Worm (Caenorhabditis elegans) whole organism, young adult: ENCODE data around the gene lin-49.
A peak's percentile ranks its signal among the peaks of the same experiment; 100 is the strongest.

Experiments used
- B0035.1 ChIP-seq: sonication (generic microtip); optimal IDR thresholded peaks from 2 replicates; lab custom pipeline; 2016; ENCODE audit warnings: missing genetic modification characterization, mild to moderate bottlenecking, missing compliant biosample characterization, missing genotype, missing genetic modification reagents
- B0261.1 ChIP-seq: sonication (generic microtip); optimal IDR thresholded peaks from 2 replicates; lab custom pipeline; 2016; ENCODE audit warnings: mild to moderate bottlenecking, missing genetic modification characterization, moderate library complexity, missing compliant biosample characterization
- B0336.3 ChIP-seq: fragments of 200-800 bp; sonication (Bioruptor generic); IDR thresholded peaks from 2 replicates; pipeline ENCODE4 v1.3.6; 2022; ENCODE audit warnings: missing genetic modification characterization, missing compliant biosample characterization
- F10E7.11 ChIP-seq: sonication (generic microtip); optimal IDR thresholded peaks from 2 replicates; lab custom pipeline; 2017; ENCODE audit warnings: mild to moderate bottlenecking, missing genetic modification characterization, moderate library complexity, missing compliant biosample characterization
- F37B4.10 ChIP-seq: fragments of 200-800 bp; sonication (Bioruptor generic); IDR thresholded peaks from 2 replicates; pipeline ENCODE4 v1.3.6; 2022; ENCODE audit warnings: missing genetic modification characterization, missing compliant biosample characterization
- K11D2.4 ChIP-seq: fragments of 200-800 bp; sonication (Bioruptor generic); IDR thresholded peaks from 2 replicates; pipeline ENCODE4 v1.3.6; 2022; ENCODE audit warnings: missing genetic modification reagents, missing genetic modification characterization, missing compliant biosample characterization
- K12H6.12 ChIP-seq: fragments of 200-800 bp; sonication (Bioruptor generic); optimal IDR thresholded peaks from 2 replicates; lab custom pipeline; 2018; ENCODE audit warnings: mild to moderate bottlenecking, missing genetic modification characterization, missing compliant biosample characterization
- T26A5.8 ChIP-seq: sonication (generic microtip); optimal IDR thresholded peaks from 2 replicates; lab custom pipeline; 2016; ENCODE audit warnings: missing genetic modification characterization, missing compliant biosample characterization
- Y67H2A.10 ChIP-seq: fragments of 200-800 bp; sonication (Bioruptor generic); conservative IDR thresholded peaks from 2 replicates; pipeline ENCODE4 v1.3.6; 2022; ENCODE audit warnings: missing genetic modification reagents, missing genetic modification characterization, missing compliant biosample characterization
- Y79H2A.3 ChIP-seq: fragments of 200-800 bp; sonication (Bioruptor generic); conservative IDR thresholded peaks from 2 replicates; pipeline ENCODE4 v1.3.6; 2022; ENCODE audit warnings: missing genetic modification reagents, missing genetic modification characterization, missing compliant biosample characterization
- Y95B8A.8 ChIP-seq: fragments of 200-800 bp; sonication (Bioruptor generic); IDR thresholded peaks from 2 replicates; pipeline ENCODE4 v1.3.6; 2022; ENCODE audit warnings: missing genetic modification reagents, missing genetic modification characterization, missing compliant biosample characterization
- atf-7 ChIP-seq: sonication (generic microtip); optimal IDR thresholded peaks from 2 replicates; lab custom pipeline; 2017; ENCODE audit warnings: mild to moderate bottlenecking, missing genetic modification characterization, missing compliant biosample characterization
- athp-1 ChIP-seq: sonication (generic microtip); optimal IDR thresholded peaks from 2 replicates; lab custom pipeline; 2017; ENCODE audit warnings: mild to moderate bottlenecking, missing genetic modification characterization, missing compliant biosample characterization
- attf-5 ChIP-seq: fragments of 200-800 bp; sonication (Bioruptor generic); optimal IDR thresholded peaks from 2 replicates; lab custom pipeline; 2018; ENCODE audit warnings: mild to moderate bottlenecking, missing genetic modification characterization, missing compliant biosample characterization
- cebp-2 ChIP-seq: fragments of 200-800 bp; sonication (Bioruptor generic); IDR thresholded peaks from 2 replicates; pipeline ENCODE4 v1.3.6; 2022; ENCODE audit warnings: missing genetic modification characterization, missing compliant biosample characterization
- ceh-40 ChIP-seq: fragments of 200-800 bp; sonication (Bioruptor generic); IDR thresholded peaks from 2 replicates; pipeline ENCODE4 v1.3.6; 2022; ENCODE audit warnings: missing genetic modification characterization, missing compliant biosample characterization
- ceh-58 ChIP-seq: fragments of 200-800 bp; sonication (Bioruptor generic); IDR thresholded peaks from 2 replicates; pipeline ENCODE4 v1.3.6; 2022; ENCODE audit warnings: missing genetic modification characterization, missing compliant biosample characterization
- ceh-79 ChIP-seq: sonication (generic microtip); optimal IDR thresholded peaks from 2 replicates; lab custom pipeline; 2017; ENCODE audit warnings: mild to moderate bottlenecking, missing genetic modification characterization, missing compliant biosample characterization
- ceh-91 ChIP-seq: fragments of 200-800 bp; sonication (Bioruptor generic); IDR thresholded peaks from 2 replicates; pipeline ENCODE4 v1.3.6; 2022; ENCODE audit warnings: missing genetic modification reagents, missing genetic modification characterization, missing compliant biosample characterization
- egl-44 ChIP-seq: fragments of 200-800 bp; sonication (Bioruptor generic); IDR thresholded peaks from 2 replicates; pipeline ENCODE4 v1.3.6; 2022; ENCODE audit warnings: missing genetic modification reagents, missing genetic modification characterization, missing compliant biosample characterization
- hlh-12 ChIP-seq: sonication (generic microtip); optimal IDR thresholded peaks from 2 replicates; lab custom pipeline; 2016; ENCODE audit warnings: missing genetic modification characterization, missing compliant biosample characterization
- hlh-26 ChIP-seq: fragments of 200-800 bp; sonication (Bioruptor generic); conservative IDR thresholded peaks from 2 replicates; pipeline ENCODE4 v1.3.6; 2022; ENCODE audit warnings: missing genetic modification reagents, missing genetic modification characterization, missing compliant biosample characterization
- hrde-1 ChIP-seq: sonication (generic microtip); optimal IDR thresholded peaks from 2 replicates; lab custom pipeline; 2016; ENCODE audit warnings: missing genetic modification characterization, mild to moderate bottlenecking, missing compliant biosample characterization, moderate library complexity, missing genotype, missing genetic modification reagents, borderline replicate concordance
- hsf-1 ChIP-seq: fragments of 200-800 bp; sonication (Bioruptor generic); IDR thresholded peaks from 2 replicates; pipeline ENCODE4 v1.3.6; 2022; ENCODE audit warnings: missing genetic modification reagents, missing genetic modification characterization, missing compliant biosample characterization
- lag-1 ChIP-seq: fragments of 200-800 bp; sonication (Bioruptor generic); IDR thresholded peaks from 2 replicates; pipeline ENCODE4 v1.3.6; 2022; ENCODE audit warnings: missing genetic modification reagents, missing genetic modification characterization, missing compliant biosample characterization
- lin-40 ChIP-seq: sonication (generic microtip); optimal IDR thresholded peaks from 2 replicates; lab custom pipeline; 2016; ENCODE audit warnings: missing genetic modification characterization, mild to moderate bottlenecking, missing compliant biosample characterization, missing genotype, missing genetic modification reagents
- lin-54 ChIP-seq: fragments of 200-800 bp; sonication (Bioruptor generic); optimal IDR thresholded peaks from 2 replicates; lab custom pipeline; 2018; ENCODE audit warnings: mild to moderate bottlenecking, missing genetic modification characterization, missing compliant biosample characterization
- lir-1 ChIP-seq: fragments of 200-800 bp; sonication (Bioruptor generic); conservative IDR thresholded peaks from 2 replicates; pipeline ENCODE4 v1.3.6; 2022; ENCODE audit warnings: missing genetic modification reagents, missing genetic modification characterization, missing compliant biosample characterization
- madf-3 ChIP-seq: fragments of 200-800 bp; sonication (Bioruptor generic); IDR thresholded peaks from 2 replicates; pipeline ENCODE4 v1.3.6; 2022; ENCODE audit warnings: missing genetic modification reagents, missing genetic modification characterization, missing compliant biosample characterization
- mcd-1 ChIP-seq: fragments of 200-800 bp; sonication (Bioruptor generic); IDR thresholded peaks from 2 replicates; pipeline ENCODE4 v1.3.6; 2022; ENCODE audit warnings: missing genetic modification reagents, missing genetic modification characterization, missing compliant biosample characterization
- mes-4 ChIP-seq: sonication (generic microtip); optimal IDR thresholded peaks from 2 replicates; lab custom pipeline; 2016; ENCODE audit warnings: missing genotype, missing genetic modification characterization, missing compliant biosample characterization
- nfya-2 ChIP-seq: fragments of 200-800 bp; sonication (Bioruptor generic); IDR thresholded peaks from 2 replicates; pipeline ENCODE4 v1.3.6; 2022; ENCODE audit warnings: missing genetic modification reagents, missing genetic modification characterization, missing compliant biosample characterization
- nhr-27 ChIP-seq: fragments of 200-800 bp; sonication (Bioruptor generic); optimal IDR thresholded peaks from 2 replicates; lab custom pipeline; 2018; ENCODE audit warnings: mild to moderate bottlenecking, missing genetic modification characterization, moderate library complexity, missing compliant biosample characterization
- pbrm-1 ChIP-seq: fragments of 200-800 bp; sonication (Bioruptor generic); IDR thresholded peaks from 2 replicates; pipeline ENCODE4 v1.3.6; 2022; ENCODE audit warnings: missing genetic modification reagents, missing genetic modification characterization, missing compliant biosample characterization
- rec-8 ChIP-seq, 2 experiments: sonication (generic microtip); optimal IDR thresholded peaks; 2 replicates each; lab custom pipeline; 2016; ENCODE audit warnings: mild to moderate bottlenecking in 2 of 2, missing genetic modification characterization in 2 of 2, missing genetic modification reagents in 2 of 2, missing genotype in 2 of 2, missing biosample characterization in 1 of 2, missing compliant biosample characterization in 1 of 2, moderate library complexity in 1 of 2
- sptf-2 ChIP-seq: fragments of 200-800 bp; sonication (Bioruptor generic); optimal IDR thresholded peaks from 2 replicates; lab custom pipeline; 2018; ENCODE audit warnings: mild to moderate bottlenecking, missing genetic modification characterization, missing compliant biosample characterization
- xnd-1 ChIP-seq: sonication (generic microtip); optimal IDR thresholded peaks from 2 replicates; lab custom pipeline; 2016; ENCODE audit warnings: missing genotype, missing genetic modification reagents, missing genetic modification characterization, missing compliant biosample characterization
- ztf-26 ChIP-seq: sonication (generic microtip); optimal IDR thresholded peaks from 2 replicates; lab custom pipeline; 2017; ENCODE audit warnings: missing genetic modification characterization, missing compliant biosample characterization

The lin-49 gene

ce11 chrIV:8587057-8587456 is 33.4 kb upstream of the lin-49 start (continued):
- no peak for TF ChIP-seq ceh-79 (tag; lab: Kevin White, UChicago)
- TF ChIP-seq hlh-12 (tag; lab: Kevin White, UChicago): no peak
- TF ChIP-seq egl-44 (GFP tag; lab: Robert Waterston, UW): no peak
- TF ChIP-seq B0261.1: no peak
- no peak for TF ChIP-seq ztf-26
- TF ChIP-seq attf-5 (GFP tag; lab: Kevin White, UChicago): peak; percentile 8
- TF ChIP-seq, all 124 proteins: peak for 11

- TF ChIP-seq Y79H2A.3 (GFP tag; lab: Robert Waterston, UW) (no peak), Y95B8A.8 (GFP tag; lab: Robert Waterston, UW) (no peak), mes-4 (tag; lab: Kevin White, UChicago) (no peak), K11D2.4 (no peak), F37B4.10 (GFP tag; lab: Robert Waterston, UW) (no peak), sptf-2 (no peak), T26A5.8 (no peak), lin-54 (GFP tag; lab: Kevin White, UChicago) (no peak), ceh-91 (no peak), ceh-40 (GFP tag; lab: Robert Waterston, UW) (no peak), atf-7 (tag; lab: Kevin White, UChicago) (no peak), B0336.3 (no peak), lag-1 (GFP tag; lab: Robert Waterston, UW) (no peak), ceh-79 (tag; lab: Kevin White, UChicago) (no peak), lin-40 (no peak)
Observed at ce11 chrIV:8587605-8588004, 32.9 kb upstream of the lin-49 start.

ce11 chrIV:8595317-8595716 is 25.2 kb upstream of the lin-49 start, which contains the start of gene Y59H11AR.3:
Gene Y59H11AR.3, minus strand, starts transcription at chrIV:8595417.
- TF ChIP-seq F37B4.10 (GFP tag; lab: Robert Waterston, UW) (no peak), rec-8 (tag; optimal IDR thresholded peaks at IDR 0.05; lab: Kevin White, UChicago) (no peak), Y67H2A.10 (GFP tag; lab: Robert Waterston, UW) (no peak), mcd-1 (GFP tag; lab: Robert Waterston, UW) (no peak), K12H6.12 (tag; lab: Kevin White, UChicago) (no peak), madf-3 (GFP tag; lab: Robert Waterston, UW) (no peak), F10E7.11 (no peak), ceh-58 (GFP tag; lab: Robert Waterston, UW) (no peak), hlh-12 (tag; lab: Kevin White, UChicago) (no peak), nfya-2 (no peak), pbrm-1 (GFP tag; lab: Robert Waterston, UW) (no peak), mes-4 (tag; lab: Kevin White, UChicago) (no peak), B0035.1 (tag; lab: Kevin White, UChicago) (no peak), sptf-2 (no peak), xnd-1 (tag; lab: Kevin White, UChicago) (no peak), hrde-1 (no peak)
- TF ChIP-seq, all 124 proteins: peak for 0

ce11 chrIV:8595767-8596166 is 24.7 kb upstream of the lin-49 start, which contains the start of gene clec-181:
Gene clec-181, plus strand, starts transcription at chrIV:8596067.
- no peak for TF ChIP-seq cebp-2 (GFP tag; lab: Robert Waterston, UW)
- no peak for TF ChIP-seq hsf-1 (GFP tag; lab: Robert Waterston, UW)
- TF ChIP-seq nhr-27: no peak
- TF ChIP-seq K11D2.4: no peak
- no peak for TF ChIP-seq hlh-26 (GFP tag; lab: Robert Waterston, UW)
- TF ChIP-seq athp-1 (tag; lab: Kevin White, UChicago): no peak
- no peak for TF ChIP-seq lir-1 (GFP tag; lab: Robert Waterston, UW)
- TF ChIP-seq lin-54 (GFP tag; lab: Kevin White, UChicago): no peak
